Fruit fly (Drosophila melanogaster) whole organism, embryonic: ENCODE data around the gene Wnt6.

Experiments
- Bteb2 ChIP-seq: fragments of 200-800 bp; sonication (Bioruptor generic); optimal IDR thresholded peaks from 2 replicates; lab custom pipeline; 2016; ENCODE audit warnings: missing biosample characterization, missing genetic modification characterization
- CG11398 ChIP-seq: fragments of 200-800 bp; sonication (Bioruptor generic); optimal IDR thresholded peaks from 2 replicates; lab custom pipeline; 2016; ENCODE audit warnings: missing biosample characterization, missing genetic modification characterization
- CG11695 ChIP-seq: fragments of 200-800 bp; sonication (Bioruptor generic); IDR thresholded peaks from 3 replicates; pipeline ENCODE4 v1.3.6; 2022; ENCODE audit warnings: missing biosample characterization, missing genetic modification characterization
- CG11696 ChIP-seq: fragments of 200-800 bp; sonication (Bioruptor generic); IDR thresholded peaks from 2 replicates; pipeline ENCODE4 v1.3.6; 2022; ENCODE audit warnings: missing biosample characterization, missing genetic modification characterization
- CG12219 ChIP-seq: fragments of 200-800 bp; sonication (Bioruptor generic); optimal IDR thresholded peaks from 3 replicates; lab custom pipeline; 2018; ENCODE audit warnings: missing biosample characterization, mild to moderate bottlenecking, missing genetic modification characterization
- CG15514 ChIP-seq: fragments of 200-800 bp; sonication (Bioruptor generic); optimal IDR thresholded peaks from 3 replicates; lab custom pipeline; 2017; ENCODE audit warnings: missing biosample characterization, missing genetic modification characterization, mild to moderate bottlenecking, moderate library complexity, missing genetic modification reagents
- CG1602 ChIP-seq: fragments of 200-800 bp; sonication (Bioruptor generic); optimal IDR thresholded peaks from 3 replicates; lab custom pipeline; 2016; ENCODE audit warnings: missing biosample characterization, missing genetic modification characterization
- CG2116 ChIP-seq: fragments of 200-800 bp; sonication (Bioruptor generic); optimal IDR thresholded peaks from 3 replicates; lab custom pipeline; 2018; ENCODE audit warnings: missing biosample characterization, mild to moderate bottlenecking, missing genetic modification characterization
- CG2889 ChIP-seq: fragments of 200-800 bp; sonication (Bioruptor generic); IDR thresholded peaks from 3 replicates; pipeline ENCODE4 v1.3.6; 2022; ENCODE audit warnings: missing biosample characterization, missing genetic modification characterization
- CG32767 ChIP-seq: fragments of 200-800 bp; sonication (Bioruptor generic); IDR thresholded peaks from 2 replicates; pipeline ENCODE4 v1.3.6; 2022; ENCODE audit warnings: missing biosample characterization, missing genetic modification characterization
- CG4282 ChIP-seq: fragments of 200-800 bp; sonication (Bioruptor generic); optimal IDR thresholded peaks from 2 replicates; lab custom pipeline; 2016; ENCODE audit warnings: missing biosample characterization, missing genetic modification characterization
- CG4328 ChIP-seq: fragments of 200-800 bp; sonication (Bioruptor generic); optimal IDR thresholded peaks from 3 replicates; lab custom pipeline; 2017; ENCODE audit warnings: missing biosample characterization, missing genetic modification reagents, missing genetic modification characterization
- CG4360 ChIP-seq: fragments of 200-800 bp; sonication (Bioruptor generic); IDR thresholded peaks from 2 replicates; pipeline ENCODE4 v1.3.6; 2022; ENCODE audit warnings: missing biosample characterization, missing genetic modification characterization
- CG6654 ChIP-seq: fragments of 200-800 bp; sonication (Bioruptor generic); optimal IDR thresholded peaks from 2 replicates; lab custom pipeline; 2017; ENCODE audit warnings: missing biosample characterization, mild to moderate bottlenecking, missing genetic modification characterization
- CG6765 ChIP-seq: fragments of 200-800 bp; sonication (Bioruptor generic); optimal IDR thresholded peaks from 3 replicates; lab custom pipeline; 2017; ENCODE audit warnings: missing biosample characterization, mild to moderate bottlenecking, missing genetic modification characterization
- CG8478 ChIP-seq: fragments of >200 bp; optimal IDR thresholded peaks from 2 replicates; lab custom pipeline; 2018
- CG9215 ChIP-seq: fragments of 200-800 bp; sonication (Bioruptor generic); IDR thresholded peaks from 2 replicates; pipeline ENCODE4 v1.3.6; 2022; ENCODE audit warnings: missing biosample characterization, missing genetic modification characterization
- CG9727 ChIP-seq: fragments of 200-800 bp; sonication (Bioruptor generic); optimal IDR thresholded peaks from 3 replicates; lab custom pipeline; 2017; ENCODE audit warnings: missing biosample characterization, mild to moderate bottlenecking, missing genetic modification characterization
- Dad ChIP-seq: fragments of 200-800 bp; sonication (Bioruptor generic); optimal IDR thresholded peaks from 3 replicates; lab custom pipeline; 2016; ENCODE audit warnings: missing biosample characterization, missing genetic modification characterization
- Doc3 ChIP-seq: fragments of 200-800 bp; sonication (Bioruptor generic); IDR thresholded peaks from 3 replicates; pipeline ENCODE4 v1.3.6; 2022; ENCODE audit warnings: missing biosample characterization, missing genetic modification characterization; ENCODE audit not compliant: partially characterized antibody
- Dref ChIP-seq: fragments of 200-800 bp; sonication (Bioruptor generic); IDR thresholded peaks from 2 replicates; pipeline ENCODE4 v1.3.6; 2022; ENCODE audit warnings: missing biosample characterization, missing genetic modification characterization
- Fer1 ChIP-seq: fragments of 200-800 bp; sonication (Bioruptor generic); optimal IDR thresholded peaks from 2 replicates; lab custom pipeline; 2017; ENCODE audit warnings: missing biosample characterization, mild to moderate bottlenecking, missing genetic modification characterization
- Fer3 ChIP-seq: fragments of 200-800 bp; sonication (Bioruptor generic); optimal IDR thresholded peaks from 2 replicates; lab custom pipeline; 2018; ENCODE audit warnings: missing biosample characterization, mild to moderate bottlenecking, missing genetic modification characterization, moderate library complexity
- GATAe ChIP-seq: fragments of 200-800 bp; sonication (Bioruptor generic); conservative IDR thresholded peaks from 2 replicates; pipeline ENCODE4 v1.3.6; 2022; ENCODE audit warnings: missing biosample characterization, missing genetic modification characterization
- Hand ChIP-seq: fragments of 200-800 bp; sonication (Bioruptor generic); optimal IDR thresholded peaks from 2 replicates; lab custom pipeline; 2017; ENCODE audit warnings: mild to moderate bottlenecking, missing biosample characterization, missing genetic modification reagents, missing genetic modification characterization
- Hr78 ChIP-seq, 2 experiments: fragments of 200-800 bp in 1 of 2; fragments of >200 bp in 1 of 2; sonication (Bioruptor generic) in 1 of 2; optimal IDR thresholded peaks; 2 replicates each; lab custom pipeline; 2017 to 2019; ENCODE audit warnings: missing biosample characterization in 2 of 2, missing genetic modification characterization in 2 of 2, mild to moderate bottlenecking in 1 of 2, moderate library complexity in 1 of 2
- Myb ChIP-seq: fragments of 200-800 bp; sonication (Bioruptor generic); optimal IDR thresholded peaks from 2 replicates; lab custom pipeline; 2016; ENCODE audit warnings: missing biosample characterization, missing genetic modification characterization
- Scr ChIP-seq: fragments of 200-800 bp; sonication (Bioruptor generic); IDR thresholded peaks from 2 replicates; pipeline ENCODE4 v1.3.6; 2022; ENCODE audit warnings: missing biosample characterization, missing genetic modification characterization; ENCODE audit not compliant: partially characterized antibody
- Sry-δ ChIP-seq: fragments of 200-800 bp; sonication (Bioruptor generic); optimal IDR thresholded peaks from 2 replicates; lab custom pipeline; 2016; ENCODE audit warnings: missing biosample characterization, missing genetic modification characterization
- TFAM ChIP-seq: fragments of 200-800 bp; sonication (Bioruptor generic); optimal IDR thresholded peaks from 2 replicates; lab custom pipeline; 2017; ENCODE audit warnings: missing biosample characterization, missing genetic modification characterization, inconsistent platforms
- Xrp1 ChIP-seq: fragments of 200-800 bp; sonication (Bioruptor generic); IDR thresholded peaks from 2 replicates; pipeline ENCODE4 v1.3.6; 2022; ENCODE audit warnings: missing biosample characterization, missing genetic modification characterization
- ac ChIP-seq: fragments of 200-800 bp; sonication (Bioruptor generic); optimal IDR thresholded peaks from 3 replicates; lab custom pipeline; 2017; ENCODE audit warnings: missing biosample characterization, mild to moderate bottlenecking, missing genetic modification characterization
- ap ChIP-seq: fragments of 200-800 bp; sonication (Bioruptor generic); IDR thresholded peaks from 2 replicates; pipeline ENCODE4 v1.3.6; 2022; ENCODE audit warnings: missing biosample characterization, missing genetic modification characterization
- bowl ChIP-seq: fragments of 200-800 bp; sonication (Bioruptor generic); IDR thresholded peaks from 2 replicates; pipeline ENCODE4 v1.3.6; 2022; ENCODE audit warnings: missing biosample characterization, missing genetic modification characterization
- chm ChIP-seq: fragments of 200-800 bp; sonication (Bioruptor generic); IDR thresholded peaks from 2 replicates; pipeline ENCODE4 v1.3.6; 2022; ENCODE audit warnings: missing biosample characterization, missing genetic modification characterization
- dati ChIP-seq: fragments of 200-800 bp; sonication (Bioruptor generic); IDR thresholded peaks from 2 replicates; pipeline ENCODE4 v1.3.6; 2022; ENCODE audit warnings: missing biosample characterization, missing genetic modification characterization
- ems ChIP-seq: fragments of 200-800 bp; sonication (Bioruptor generic); optimal IDR thresholded peaks from 3 replicates; lab custom pipeline; 2016; ENCODE audit warnings: missing biosample characterization, missing genetic modification characterization
- fd102C ChIP-seq: fragments of 200-800 bp; sonication (Bioruptor generic); optimal IDR thresholded peaks from 2 replicates; lab custom pipeline; 2018; ENCODE audit warnings: missing biosample characterization, mild to moderate bottlenecking, missing genetic modification characterization, moderate library complexity
- ftz-f1 ChIP-seq: fragments of 200-800 bp; sonication (Bioruptor generic); optimal IDR thresholded peaks from 2 replicates; lab custom pipeline; 2016; ENCODE audit warnings: missing biosample characterization, missing genetic modification characterization
- gsb-n ChIP-seq: fragments of 200-800 bp; sonication (Bioruptor generic); optimal IDR thresholded peaks from 3 replicates; lab custom pipeline; 2018; ENCODE audit warnings: missing biosample characterization, mild to moderate bottlenecking, missing genetic modification characterization
- jumu ChIP-seq: fragments of 200-800 bp; sonication (Bioruptor generic); optimal IDR thresholded peaks from 3 replicates; lab custom pipeline; 2016; ENCODE audit warnings: missing biosample characterization, missing genetic modification characterization
- mirr ChIP-seq: fragments of 200-800 bp; sonication (Bioruptor generic); optimal IDR thresholded peaks from 3 replicates; lab custom pipeline; 2018; ENCODE audit warnings: missing biosample characterization, mild to moderate bottlenecking, missing genetic modification characterization
- nom ChIP-seq: fragments of 200-800 bp; sonication (Bioruptor generic); optimal IDR thresholded peaks from 2 replicates; lab custom pipeline; 2017; ENCODE audit warnings: missing biosample characterization, missing genetic modification characterization, mild to moderate bottlenecking, moderate library complexity, missing genetic modification reagents
- onecut ChIP-seq: fragments of 200-800 bp; sonication (Bioruptor generic); IDR thresholded peaks from 2 replicates; pipeline ENCODE4 v1.3.6; 2022; ENCODE audit warnings: missing biosample characterization, missing genetic modification characterization
- phol ChIP-seq: fragments of 200-800 bp; sonication (Bioruptor generic); optimal IDR thresholded peaks from 3 replicates; lab custom pipeline; 2018; ENCODE audit warnings: missing biosample characterization, mild to moderate bottlenecking, missing genetic modification characterization, moderate library complexity
- pnt ChIP-seq: fragments of 200-800 bp; sonication (Bioruptor generic); optimal IDR thresholded peaks from 3 replicates; lab custom pipeline; 2016; ENCODE audit warnings: missing biosample characterization, missing genetic modification characterization
- pros ChIP-seq: fragments of 200-800 bp; sonication (Bioruptor generic); optimal IDR thresholded peaks from 3 replicates; lab custom pipeline; 2019; ENCODE audit warnings: missing biosample characterization, mild to moderate bottlenecking, missing genetic modification characterization, moderate library complexity
- sens ChIP-seq: fragments of 200-800 bp; sonication (Bioruptor generic); peaks from one replicate; lab custom pipeline; 2016; ENCODE audit warnings: missing biosample characterization, missing genetic modification characterization
- stwl ChIP-seq: fragments of 200-800 bp; sonication (Bioruptor generic); optimal IDR thresholded peaks from 3 replicates; lab custom pipeline; 2018; ENCODE audit warnings: missing biosample characterization, mild to moderate bottlenecking, missing genetic modification characterization, moderate library complexity
- yki ChIP-seq: fragments of >200 bp; optimal IDR thresholded peaks from 3 replicates; lab custom pipeline; 2018

Wnt6 gene

dm6 chr2L:7333184-7334025, at the start of gene Wnt6 (continued):
- peak; percentile 31 for TF ChIP-seq Hand (GFP tag; lab: Kevin White, UChicago)
- TF ChIP-seq ftz-f1 (GFP tag; lab: Kevin White, UChicago), result no peak
- TF ChIP-seq CG1602 (GFP tag; lab: Kevin White, UChicago), result peak; percentile 49
- TF ChIP-seq Bteb2, result no peak
- TF ChIP-seq stwl, result no peak
- TF ChIP-seq Sry-δ (GFP tag; lab: Kevin White, UChicago), result no peak
- TF ChIP-seq Xrp1 (GFP tag; lab: Robert Waterston, UW), result peak; percentile 69
- TF ChIP-seq dati, result no peak
- TF ChIP-seq Scr (GFP tag; lab: Robert Waterston, UW), result no peak
- peak in 1 of 2 experiments; percentile 66 for TF ChIP-seq Hr78 (GFP tag; optimal IDR thresholded peaks at IDR 0.05; lab: Kevin White, UChicago)
- no peak for TF ChIP-seq CG2889 (GFP tag; lab: Robert Waterston, UW)
- peak; percentile 29 for TF ChIP-seq jumu (GFP tag; lab: Kevin White, UChicago)
- no peak for TF ChIP-seq CG6654 (GFP tag; lab: Kevin White, UChicago)
- no peak for TF ChIP-seq yki
- no peak for TF ChIP-seq Dref
- TF ChIP-seq chm, result no peak
- peak; percentile 42 for TF ChIP-seq phol (tag; lab: Kevin White, UChicago)
- TF ChIP-seq Fer1 (GFP tag; lab: Kevin White, UChicago), result no peak
- TF ChIP-seq bowl, result no peak
- no peak for TF ChIP-seq GATAe
- TF ChIP-seq Doc3, result no peak
- peak; percentile 35 for TF ChIP-seq Myb (GFP tag; lab: Kevin White, UChicago)
- no peak for TF ChIP-seq Fer3 (tag; lab: Kevin White, UChicago)
- TF ChIP-seq nom (GFP tag; lab: Kevin White, UChicago), result no peak
- no peak for TF ChIP-seq pros
- peak; percentile 15; the same call in 1 of the 2 replicates for TF ChIP-seq CG11696 (GFP tag; lab: Robert Waterston, UW)
- TF ChIP-seq gsb-n (tag; lab: Kevin White, UChicago), result no peak
- TF ChIP-seq fd102C, result no peak
- no peak for TF ChIP-seq mirr (GFP tag; lab: Kevin White, UChicago)
- peak; percentile 71 for TF ChIP-seq CG9215 (GFP tag; lab: Robert Waterston, UW)
- TF ChIP-seq CG4282 (GFP tag; lab: Kevin White, UChicago), result peak; percentile 26
- peak; percentile 37; the same call in 1 of the 2 replicates for TF ChIP-seq CG32767 (GFP tag; lab: Robert Waterston, UW)
- TF ChIP-seq CG4360 (GFP tag; lab: Robert Waterston, UW), result no peak
- TF ChIP-seq ac, result peak; percentile 13
- TF ChIP-seq Dad (GFP tag; lab: Kevin White, UChicago), result peak; percentile 21
- TF ChIP-seq sens (GFP tag; lab: Kevin White, UChicago), result peak; percentile 96
- TF ChIP-seq CG6765, result peak; percentile 6
- TF ChIP-seq CG2116 (GFP tag; lab: Kevin White, UChicago), result peak; percentile 29
- TF ChIP-seq CG9727 (GFP tag; lab: Kevin White, UChicago), result peak; percentile 69
- no peak for TF ChIP-seq CG8478
- TF ChIP-seq ap, result no peak
- no peak for TF ChIP-seq CG15514
- peak; percentile 25 for TF ChIP-seq pnt (GFP tag; lab: Kevin White, UChicago)
- no peak for TF ChIP-seq CG4328 (GFP tag; lab: Kevin White, UChicago)
- TF ChIP-seq CG11695 (GFP tag; lab: Robert Waterston, UW), result peak; percentile 39
- TF ChIP-seq TFAM (GFP tag; lab: Kevin White, UChicago), result no peak
- TF ChIP-seq ems (GFP tag; lab: Kevin White, UChicago), result no peak
- peak; percentile 24; the same call in 1 of the 2 replicates for TF ChIP-seq onecut (GFP tag; lab: Robert Waterston, UW)
- TF ChIP-seq CG11398 (GFP tag; lab: Kevin White, UChicago), result no peak
- TF ChIP-seq CG12219, result peak; percentile 53
